Worm (Caenorhabditis elegans) whole organism, L3 larva: ENCODE results near the gene orc-3.
A peak's percentile ranks its signal among the peaks of the same experiment; 100 is the strongest.

Experiments
- R02D3.7 ChIP-seq: fragments of 150-350 bp; optimal IDR thresholded peaks from 2 replicates; lab custom pipeline; 2014; ENCODE audit warnings: missing biosample characterization, missing genetic modification characterization
- aly-2 ChIP-seq: fragments of 150-350 bp; optimal IDR thresholded peaks from 2 replicates; lab custom pipeline; 2014; ENCODE audit warnings: missing biosample characterization, missing genetic modification characterization
- ama-1 ChIP-seq: fragments of 150-350 bp; optimal IDR thresholded peaks from 2 replicates; lab custom pipeline; 2018
- ceh-16 ChIP-seq: sonication (generic microtip); optimal IDR thresholded peaks from 2 replicates; lab custom pipeline; 2017; ENCODE audit warnings: missing biosample characterization, missing genetic modification characterization
- ceh-28 ChIP-seq: fragments of 150-350 bp; optimal IDR thresholded peaks from 2 replicates; lab custom pipeline; 2014; ENCODE audit warnings: missing biosample characterization, missing genetic modification reagents, missing genetic modification characterization
- ceh-82 ChIP-seq: fragments of 150-350 bp; optimal IDR thresholded peaks from 2 replicates; lab custom pipeline; 2014; ENCODE audit warnings: missing biosample characterization, missing genetic modification characterization
- ceh-9 ChIP-seq: sonication (generic microtip); optimal IDR thresholded peaks from 2 replicates; lab custom pipeline; 2018; ENCODE audit warnings: missing biosample characterization, missing genetic modification characterization
- daf-12 ChIP-seq: fragments of 150-350 bp; optimal IDR thresholded peaks from 2 replicates; lab custom pipeline; 2014; ENCODE audit warnings: missing biosample characterization, missing genetic modification reagents, missing genetic modification characterization
- egl-27 ChIP-seq: sonication (generic microtip); optimal IDR thresholded peaks from 4 replicates; lab custom pipeline; 2017; ENCODE audit warnings: missing biosample characterization, missing genetic modification reagents, missing genetic modification characterization
- egl-5 ChIP-seq: fragments of 150-350 bp; optimal IDR thresholded peaks from 2 replicates; lab custom pipeline; 2017; ENCODE audit warnings: missing biosample characterization, missing genetic modification reagents, missing genetic modification characterization, inconsistent platforms
- elt-1 ChIP-seq: fragments of 150-350 bp; optimal IDR thresholded peaks from 2 replicates; lab custom pipeline; 2014; ENCODE audit warnings: missing biosample characterization, missing genetic modification characterization
- elt-2 ChIP-seq: sonication (generic microtip); optimal IDR thresholded peaks from 2 replicates; lab custom pipeline; 2016; ENCODE audit warnings: missing genetic modification reagents, mild to moderate bottlenecking, missing genetic modification characterization, missing compliant biosample characterization
- elt-3 ChIP-seq, 3 experiments: fragments of 150-350 bp in 1 of 3; sonication (generic microtip) in 2 of 3; optimal IDR thresholded peaks; 2 replicates in 2 of 3; 4 replicates in 1 of 3; lab custom pipeline; 2014 to 2017; ENCODE audit warnings: missing biosample characterization in 3 of 3, missing genetic modification characterization in 3 of 3
- eor-1 ChIP-seq, 2 experiments: fragments of 150-350 bp; optimal IDR thresholded peaks; 2 replicates each; lab custom pipeline; 2014 to 2018; ENCODE audit warnings: missing biosample characterization in 2 of 2, missing genetic modification characterization in 2 of 2
- fkh-10 ChIP-seq: sonication (generic microtip); optimal IDR thresholded peaks from 2 replicates; lab custom pipeline; 2017; ENCODE audit warnings: missing biosample characterization, missing genetic modification reagents, missing genetic modification characterization
- fkh-2 ChIP-seq: fragments of 150-350 bp; optimal IDR thresholded peaks from 2 replicates; lab custom pipeline; 2014; ENCODE audit warnings: missing biosample characterization, missing genetic modification reagents, missing genetic modification characterization
- fos-1 ChIP-seq: fragments of 150-350 bp; optimal IDR thresholded peaks from 2 replicates; lab custom pipeline; 2014; ENCODE audit warnings: missing biosample characterization, missing genetic modification characterization
- hmg-11 ChIP-seq: sonication (generic microtip); optimal IDR thresholded peaks from 2 replicates; lab custom pipeline; 2016; ENCODE audit warnings: missing genetic modification characterization, missing compliant biosample characterization
- jun-1 ChIP-seq: fragments of 150-350 bp; optimal IDR thresholded peaks from 2 replicates; lab custom pipeline; 2014; ENCODE audit warnings: missing biosample characterization, missing genetic modification reagents, missing genetic modification characterization
- lin-15B ChIP-seq: fragments of 150-350 bp; optimal IDR thresholded peaks from 2 replicates; lab custom pipeline; 2014; ENCODE audit warnings: missing biosample characterization, missing genetic modification characterization
- lin-39 ChIP-seq: fragments of 150-350 bp; optimal IDR thresholded peaks from 2 replicates; lab custom pipeline; 2018; ENCODE audit warnings: missing biosample characterization, missing genetic modification reagents, missing genetic modification characterization
- lsy-12 ChIP-seq: sonication (generic microtip); optimal IDR thresholded peaks from 2 replicates; lab custom pipeline; 2016; ENCODE audit warnings: mild to moderate bottlenecking, missing genetic modification characterization, missing compliant biosample characterization
- mml-1 ChIP-seq: fragments of 150-350 bp; sonication (generic microtip); optimal IDR thresholded peaks from 3 replicates; lab custom pipeline; 2014; ENCODE audit warnings: missing biosample characterization, missing genetic modification characterization
- nfya-1 ChIP-seq: sonication (generic microtip); optimal IDR thresholded peaks from 2 replicates; lab custom pipeline; 2017; ENCODE audit warnings: missing genetic modification characterization, mild to moderate bottlenecking, missing compliant biosample characterization, antibody characterized with exemption, moderate library complexity; ENCODE audit not compliant: insufficient read depth
- nhr-11 ChIP-seq: fragments of 150-350 bp; optimal IDR thresholded peaks from 2 replicates; lab custom pipeline; 2014; ENCODE audit warnings: missing biosample characterization, missing genetic modification characterization
- nhr-23 ChIP-seq: fragments of 150-350 bp; optimal IDR thresholded peaks from 2 replicates; lab custom pipeline; 2014; ENCODE audit warnings: missing biosample characterization, missing genetic modification reagents, missing genetic modification characterization
- nhr-237 ChIP-seq: fragments of 150-350 bp; optimal IDR thresholded peaks from 2 replicates; lab custom pipeline; 2014; ENCODE audit warnings: missing biosample characterization, missing genetic modification characterization
- nhr-25 ChIP-seq: sonication (generic microtip); optimal IDR thresholded peaks from 2 replicates; lab custom pipeline; 2017; ENCODE audit warnings: missing biosample characterization, missing genetic modification characterization
- nhr-28 ChIP-seq: fragments of 150-350 bp; optimal IDR thresholded peaks from 2 replicates; lab custom pipeline; 2014; ENCODE audit warnings: missing biosample characterization, missing genetic modification characterization
- nhr-43 ChIP-seq: sonication (generic microtip); optimal IDR thresholded peaks from 2 replicates; lab custom pipeline; 2016; ENCODE audit warnings: mild to moderate bottlenecking, missing genetic modification characterization, missing compliant biosample characterization; ENCODE audit not compliant: poor library complexity, severe bottlenecking
- nhr-67 ChIP-seq: fragments of 150-350 bp; optimal IDR thresholded peaks from 2 replicates; lab custom pipeline; 2014; ENCODE audit warnings: missing biosample characterization, missing genetic modification characterization
- nhr-76 ChIP-seq: fragments of 150-350 bp; sonication (generic microtip); optimal IDR thresholded peaks from 5 replicates; lab custom pipeline; 2014; ENCODE audit warnings: missing biosample characterization, missing genetic modification characterization
- nhr-77 ChIP-seq: fragments of 150-350 bp; optimal IDR thresholded peaks from 2 replicates; lab custom pipeline; 2014; ENCODE audit warnings: missing biosample characterization, missing genetic modification characterization
- pha-4 ChIP-seq: fragments of 150-350 bp; optimal IDR thresholded peaks from 2 replicates; lab custom pipeline; 2014; ENCODE audit warnings: missing biosample characterization, missing genetic modification reagents, missing genetic modification characterization
- pqm-1 ChIP-seq: fragments of 150-350 bp; optimal IDR thresholded peaks from 2 replicates; lab custom pipeline; 2017; ENCODE audit warnings: missing biosample characterization, missing genetic modification characterization, inconsistent platforms
- sea-2 ChIP-seq: fragments of 150-350 bp; sonication (generic microtip); optimal IDR thresholded peaks from 4 replicates; lab custom pipeline; 2014; ENCODE audit warnings: missing biosample characterization, missing genetic modification reagents, missing genetic modification characterization
- skn-1 ChIP-seq: fragments of 150-350 bp; optimal IDR thresholded peaks from 2 replicates; lab custom pipeline; 2014; ENCODE audit warnings: missing biosample characterization, missing genetic modification characterization
- snpc-4 ChIP-seq: fragments of 150-350 bp; optimal IDR thresholded peaks from 2 replicates; lab custom pipeline; 2014; ENCODE audit warnings: missing biosample characterization, missing genetic modification characterization
- tbx-2 ChIP-seq: sonication (generic microtip); optimal IDR thresholded peaks from 2 replicates; lab custom pipeline; 2016; ENCODE audit warnings: mild to moderate bottlenecking, missing genetic modification characterization, missing compliant biosample characterization
- unc-39 ChIP-seq: sonication (generic microtip); optimal IDR thresholded peaks from 4 replicates; lab custom pipeline; 2017; ENCODE audit warnings: missing biosample characterization, missing genetic modification characterization
- ztf-11 ChIP-seq: fragments of 150-350 bp; optimal IDR thresholded peaks from 2 replicates; lab custom pipeline; 2014; ENCODE audit warnings: missing biosample characterization, missing genetic modification characterization
- ztf-4 ChIP-seq: fragments of 150-350 bp; optimal IDR thresholded peaks from 2 replicates; lab custom pipeline; 2014; ENCODE audit warnings: missing biosample characterization, missing genetic modification characterization

Gene orc-3

ce11 chrIII:1248335-1248734, 40.4 kb downstream of the orc-3 start:
- TF ChIP-seq snpc-4 (tag; lab: Kevin White, UChicago): no peak
- TF ChIP-seq pha-4 (tag; lab: Kevin White, UChicago): no peak
- no peak for TF ChIP-seq tbx-2 (tag; lab: Kevin White, UChicago)
- TF ChIP-seq fos-1 (tag; lab: Kevin White, UChicago): no peak
- TF ChIP-seq sea-2 (GFP tag; lab: Kevin White, UChicago): no peak
- no peak for TF ChIP-seq mml-1 (tag; lab: Kevin White, UChicago)
- TF ChIP-seq daf-12 (tag; lab: Kevin White, UChicago): no peak
- no peak for TF ChIP-seq ztf-4
- TF ChIP-seq nhr-76: no peak
- TF ChIP-seq pqm-1 (tag; lab: Kevin White, UChicago): no peak
- TF ChIP-seq fkh-10 (GFP tag; lab: Kevin White, UChicago): no peak
- no peak for TF ChIP-seq ama-1 (lab: Kevin White, UChicago)
- TF ChIP-seq, all 47 proteins: peak for 0

- TF ChIP-seq nhr-77 (tag; lab: Kevin White, UChicago) (no peak), egl-5 (tag; lab: Kevin White, UChicago) (no peak), nhr-23 (tag; lab: Kevin White, UChicago) (no peak), nfya-1 (peak; percentile 48), hmg-11 (tag; lab: Kevin White, UChicago) (peak; percentile 62), ztf-4 (no peak), elt-3 (tag; optimal IDR thresholded peaks at IDR 0.05; lab: Kevin White, UChicago) (no peak), lin-15B (tag; lab: Kevin White, UChicago) (peak; percentile 25), tbx-2 (tag; lab: Kevin White, UChicago) (no peak), eor-1 (tag; optimal IDR thresholded peaks at IDR 0.05; lab: Kevin White, UChicago) (no peak), nhr-76 (no peak), lin-39 (tag; lab: Kevin White, UChicago) (peak; percentile 3), mml-1 (tag; lab: Kevin White, UChicago) (no peak), egl-27 (tag; lab: Kevin White, UChicago) (no peak), elt-1 (tag; lab: Kevin White, UChicago) (no peak), ceh-28 (tag; lab: Kevin White, UChicago) (no peak), unc-39 (no peak), jun-1 (tag; lab: Kevin White, UChicago) (no peak), ztf-11 (tag; lab: Kevin White, UChicago) (no peak), nhr-11 (no peak), nhr-43 (no peak), nhr-237 (tag; lab: Kevin White, UChicago) (no peak), aly-2 (tag; lab: Kevin White, UChicago) (no peak), ceh-82 (tag; lab: Kevin White, UChicago) (no peak), lsy-12 (tag; lab: Kevin White, UChicago) (no peak), fkh-2 (no peak), R02D3.7 (tag; lab: Kevin White, UChicago) (no peak), fkh-10 (GFP tag; lab: Kevin White, UChicago) (no peak), nhr-67 (tag; lab: Kevin White, UChicago) (no peak), ceh-16 (tag; lab: Kevin White, UChicago) (no peak), pqm-1 (tag; lab: Kevin White, UChicago) (peak; percentile 54), nhr-25 (tag; lab: Kevin White, UChicago) (no peak), skn-1 (peak; percentile 37), snpc-4 (tag; lab: Kevin White, UChicago) (no peak), sea-2 (GFP tag; lab: Kevin White, UChicago) (no peak), ceh-9 (no peak), pha-4 (tag; lab: Kevin White, UChicago) (peak; percentile 85), nhr-28 (tag; lab: Kevin White, UChicago) (no peak), fos-1 (tag; lab: Kevin White, UChicago) (no peak), elt-2 (tag; lab: Kevin White, UChicago) (peak; percentile 78), ama-1 (lab: Kevin White, UChicago) (no peak)
Observed at ce11 chrIII:1249111-1249583, 41.2 kb downstream of the orc-3 start, which contains the start of the genes fbxa-76 and fbxa-77. fbxa-76 (minus strand) TSS chrIII:1249161. fbxa-77 (plus strand) TSS chrIII:1249475.
